Fruit fly (Drosophila melanogaster): ENCODE measurements around the gene T48.

The T48 gene

DNA sequence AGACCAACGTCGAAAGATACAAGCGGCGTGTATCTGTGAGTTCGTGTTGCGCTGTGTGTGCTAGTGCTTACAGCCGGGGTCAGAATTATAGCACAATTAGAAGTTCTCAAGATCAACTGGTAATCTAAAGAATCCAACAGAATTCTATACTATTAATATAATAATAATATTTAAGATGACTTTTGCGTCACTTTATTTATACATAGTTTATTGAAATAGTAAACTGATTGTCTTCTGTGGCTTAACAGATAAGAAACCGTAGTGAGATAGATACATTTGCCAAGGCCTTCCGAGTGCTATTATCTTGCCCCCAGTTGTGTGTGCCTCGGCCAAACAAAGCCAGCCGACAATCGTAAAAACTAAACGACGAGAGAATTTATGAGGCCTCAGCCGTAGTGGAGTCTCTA, 4.8 kb downstream of the T48 start (continued):
- peak; percentile 72 for TF ChIP-seq Sp1 (GFP tag; optimal IDR thresholded peaks at IDR 0.05)
- peak; percentile 57 for TF ChIP-seq fru (GFP tag; optimal IDR thresholded peaks at IDR 0.05)
- TF ChIP-seq HLH106 (tag; optimal IDR thresholded peaks at IDR 0.05): peak; percentile 67
- no peak for TF ChIP-seq brk (GFP tag; optimal IDR thresholded peaks at IDR 0.05)
- TF ChIP-seq Abd-B (GFP tag; optimal IDR thresholded peaks at IDR 0.05): no peak
- peak; percentile 2 for TF ChIP-seq tai (GFP tag; optimal IDR thresholded peaks at IDR 0.05)
- no peak for TF ChIP-seq N (GFP tag; optimal IDR thresholded peaks at IDR 0.05)
- no peak for TF ChIP-seq Dif (GFP tag; optimal IDR thresholded peaks at IDR 0.05; ENCODE audit: partially characterized antibody)
- no peak for TF ChIP-seq usp (GFP tag; optimal IDR thresholded peaks at IDR 0.05)
- peak; percentile 51 for TF ChIP-seq h (GFP tag; optimal IDR thresholded peaks at IDR 0.05)
- TF ChIP-seq sv (GFP tag; optimal IDR thresholded peaks at IDR 0.05): no peak
- TF ChIP-seq Mio (GFP tag; optimal IDR thresholded peaks at IDR 0.05): no peak
- TF ChIP-seq woc (GFP tag; optimal IDR thresholded peaks at IDR 0.05): no peak
- TF ChIP-seq rgr (GFP tag; optimal IDR thresholded peaks at IDR 0.05): peak; percentile 74
- no peak for TF ChIP-seq Myc (optimal IDR thresholded peaks at IDR 0.05)
- peak; percentile 74 for TF ChIP-seq psq (GFP tag; optimal IDR thresholded peaks at IDR 0.05)
- TF ChIP-seq Vsx2 (GFP tag; optimal IDR thresholded peaks at IDR 0.05; ENCODE audit: partially characterized antibody): no peak

- TF ChIP-seq sage (GFP tag; optimal IDR thresholded peaks at IDR 0.05) (no peak), tai (GFP tag; optimal IDR thresholded peaks at IDR 0.05) (no peak), CrebA (GFP tag; optimal IDR thresholded peaks at IDR 0.05; ENCODE audit: borderline replicate concordance) (no peak), Rel (GFP tag; optimal IDR thresholded peaks at IDR 0.05) (no peak), Rel (tag; optimal IDR thresholded peaks at IDR 0.05) (no peak), Mio (GFP tag; optimal IDR thresholded peaks at IDR 0.05) (no peak), Jra (GFP tag; optimal IDR thresholded peaks at IDR 0.05) (no peak)
Measured at dm6 chr3R:26887155-26887554, 5.6 kb downstream of the T48 start.

- peak; percentile 72 for TF ChIP-seq h (GFP tag; optimal IDR thresholded peaks at IDR 0.05)
- TF ChIP-seq ey (GFP tag; optimal IDR thresholded peaks at IDR 0.05): peak; percentile 60
- no peak for TF ChIP-seq dl (GFP tag; optimal IDR thresholded peaks at IDR 0.05; ENCODE audit: insufficient read depth in 1 of 2, partially characterized antibody in 2 of 2)
- TF ChIP-seq Hr78 (GFP tag; optimal IDR thresholded peaks at IDR 0.05): no peak
- TF ChIP-seq Hnf4 (GFP tag; optimal IDR thresholded peaks at IDR 0.05): peak; percentile 44
- TF ChIP-seq foxo (GFP tag; optimal IDR thresholded peaks at IDR 0.05): peak in 1 of 2 experiments; percentile 56
- TF ChIP-seq OdsH (GFP tag; optimal IDR thresholded peaks at IDR 0.05): peak; percentile 58
- TF ChIP-seq psq (GFP tag; optimal IDR thresholded peaks at IDR 0.05): peak; percentile 46
- TF ChIP-seq woc (GFP tag; optimal IDR thresholded peaks at IDR 0.05): peak; percentile 3
- TF ChIP-seq Rel (GFP tag; optimal IDR thresholded peaks at IDR 0.05): no peak
- TF ChIP-seq Rel (tag; optimal IDR thresholded peaks at IDR 0.05): peak; percentile 6
- peak; percentile 13 for TF ChIP-seq CG32264 (GFP tag; optimal IDR thresholded peaks at IDR 0.05)
- peak; percentile 33 for TF ChIP-seq Sp1 (GFP tag; optimal IDR thresholded peaks at IDR 0.05)
- peak; percentile 62 for TF ChIP-seq br (GFP tag; optimal IDR thresholded peaks at IDR 0.05)
- TF ChIP-seq jim (GFP tag; optimal IDR thresholded peaks at IDR 0.05): no peak
- TF ChIP-seq HLH106 (tag; optimal IDR thresholded peaks at IDR 0.05): peak; percentile 66
- peak; percentile 64 for TF ChIP-seq fru (GFP tag; optimal IDR thresholded peaks at IDR 0.05)
- TF ChIP-seq rgr (GFP tag; optimal IDR thresholded peaks at IDR 0.05): peak; percentile 59
- no peak for TF ChIP-seq Jra (GFP tag; optimal IDR thresholded peaks at IDR 0.05)
Measured at dm6 chr3R:26888086-26888724, 6.7 kb downstream of the T48 start.

- no peak for TF ChIP-seq HLH106 (tag; optimal IDR thresholded peaks at IDR 0.05)
- no peak for TF ChIP-seq GATAd (GFP tag; optimal IDR thresholded peaks at IDR 0.05)
- no peak for TF ChIP-seq N (GFP tag; optimal IDR thresholded peaks at IDR 0.05)
- TF ChIP-seq usp (GFP tag; optimal IDR thresholded peaks at IDR 0.05): no peak
- no peak for TF ChIP-seq Hr78 (GFP tag; optimal IDR thresholded peaks at IDR 0.05)
- TF ChIP-seq Abd-B (GFP tag; optimal IDR thresholded peaks at IDR 0.05): no peak
- no peak for TF ChIP-seq Sp1 (GFP tag; optimal IDR thresholded peaks at IDR 0.05)
- no peak for TF ChIP-seq dl (GFP tag; optimal IDR thresholded peaks at IDR 0.05; ENCODE audit: insufficient read depth in 1 of 2, partially characterized antibody in 2 of 2)
- TF ChIP-seq Dif (GFP tag; optimal IDR thresholded peaks at IDR 0.05; ENCODE audit: partially characterized antibody): no peak
- no peak for TF ChIP-seq foxo (GFP tag; optimal IDR thresholded peaks at IDR 0.05)
- no peak for TF ChIP-seq Rel (GFP tag; optimal IDR thresholded peaks at IDR 0.05)
- TF ChIP-seq Rel (tag; optimal IDR thresholded peaks at IDR 0.05): no peak
- no peak for TF ChIP-seq psq (GFP tag; optimal IDR thresholded peaks at IDR 0.05)
Measured at dm6 chr3R:26890088-26890487, 8.6 kb downstream of the T48 start.

All from whole organism, wandering third instar larva.